Fruit fly (Drosophila melanogaster) whole organism, embryonic: ENCODE results near the gene Baldspot.

Experiments used
- Aef1 ChIP-seq: fragments of 200-800 bp; sonication (Bioruptor generic); IDR thresholded peaks from 3 replicates; pipeline ENCODE4 v1.3.6; 2022; ENCODE audit warnings: missing biosample characterization, missing genetic modification characterization
- CG10267 ChIP-seq: fragments of 200-800 bp; sonication (Bioruptor generic); optimal IDR thresholded peaks from 2 replicates; lab custom pipeline; 2018; ENCODE audit warnings: missing biosample characterization, mild to moderate bottlenecking, missing genetic modification characterization, moderate library complexity
- CG13287 ChIP-seq: fragments of 200-800 bp; sonication (Bioruptor generic); IDR thresholded peaks from 2 replicates; pipeline ENCODE4 v1.3.6; 2022; ENCODE audit warnings: missing biosample characterization, missing genetic modification characterization; ENCODE audit not compliant: partially characterized antibody
- CG1603 ChIP-seq: fragments of 200-800 bp; sonication (Bioruptor generic); optimal IDR thresholded peaks from 2 replicates; lab custom pipeline; 2019; ENCODE audit warnings: missing biosample characterization, mild to moderate bottlenecking, missing genetic modification characterization, moderate library complexity
- CG17361 ChIP-seq: fragments of 200-800 bp; sonication (Bioruptor generic); IDR thresholded peaks from 3 replicates; pipeline ENCODE4 v1.3.6; 2022; ENCODE audit warnings: missing biosample characterization, missing genetic modification characterization
- CG18599 ChIP-seq: fragments of 200-800 bp; sonication (Bioruptor generic); optimal IDR thresholded peaks from 3 replicates; lab custom pipeline; 2017; ENCODE audit warnings: missing biosample characterization, missing genetic modification characterization, mild to moderate bottlenecking, moderate library complexity, missing genetic modification reagents
- CG3281 ChIP-seq: fragments of 200-800 bp; sonication (Bioruptor generic); optimal IDR thresholded peaks from 3 replicates; lab custom pipeline; 2017; ENCODE audit warnings: missing biosample characterization, mild to moderate bottlenecking, missing genetic modification characterization
- CG34376 ChIP-seq: fragments of 200-800 bp; sonication (Bioruptor generic); optimal IDR thresholded peaks from 2 replicates; lab custom pipeline; 2018; ENCODE audit warnings: missing biosample characterization, mild to moderate bottlenecking, missing genetic modification characterization
- CG3838 ChIP-seq: fragments of 200-800 bp; sonication (Bioruptor generic); optimal IDR thresholded peaks from 3 replicates; lab custom pipeline; 2016; ENCODE audit warnings: missing biosample characterization, missing genetic modification characterization
- CG3995 ChIP-seq: fragments of 200-800 bp; sonication (Bioruptor generic); optimal IDR thresholded peaks from 3 replicates; lab custom pipeline; 2016; ENCODE audit warnings: missing biosample characterization, missing genetic modification characterization
- CG4707 ChIP-seq: fragments of 200-800 bp; sonication (Bioruptor generic); optimal IDR thresholded peaks from 2 replicates; lab custom pipeline; 2018; ENCODE audit warnings: missing biosample characterization, mild to moderate bottlenecking, missing genetic modification characterization, moderate library complexity
- CG4854 ChIP-seq: fragments of 200-800 bp; sonication (Bioruptor generic); optimal IDR thresholded peaks from 2 replicates; lab custom pipeline; 2016; ENCODE audit warnings: missing biosample characterization, missing genetic modification characterization, inconsistent platforms
- CG5180 ChIP-seq: fragments of 200-800 bp; sonication (Bioruptor generic); optimal IDR thresholded peaks from 3 replicates; lab custom pipeline; 2017; ENCODE audit warnings: missing biosample characterization, missing genetic modification characterization, mild to moderate bottlenecking, moderate library complexity, missing genetic modification reagents
- CrebB ChIP-seq: fragments of 200-800 bp; sonication (Bioruptor generic); optimal IDR thresholded peaks from 3 replicates; lab custom pipeline; 2018; ENCODE audit warnings: missing biosample characterization, mild to moderate bottlenecking, missing genetic modification characterization
- D19A ChIP-seq: fragments of 200-800 bp; optimal IDR thresholded peaks from 3 replicates; lab custom pipeline; 2019; ENCODE audit warnings: missing biosample characterization, mild to moderate bottlenecking, missing genetic modification characterization, moderate library complexity
- Dp ChIP-seq: fragments of 200-800 bp; sonication (Bioruptor generic); optimal IDR thresholded peaks from 2 replicates; lab custom pipeline; 2018; ENCODE audit warnings: missing biosample characterization, mild to moderate bottlenecking, missing genetic modification characterization, moderate library complexity
- HLHmδ ChIP-seq: fragments of 200-800 bp; sonication (Bioruptor generic); optimal IDR thresholded peaks from 2 replicates; lab custom pipeline; 2018; ENCODE audit warnings: missing biosample characterization, mild to moderate bottlenecking, missing genetic modification characterization, moderate library complexity
- Hmx ChIP-seq: fragments of 200-800 bp; sonication (Bioruptor generic); optimal IDR thresholded peaks from 2 replicates; lab custom pipeline; 2016; ENCODE audit warnings: missing biosample characterization, missing genetic modification characterization
- MBD-R2 ChIP-seq: fragments of 200-800 bp; sonication (Bioruptor generic); IDR thresholded peaks from 2 replicates; pipeline ENCODE4 v1.3.6; 2022; ENCODE audit warnings: missing biosample characterization, missing genetic modification characterization
- MESR4 ChIP-seq: fragments of 200-800 bp; sonication (Bioruptor generic); optimal IDR thresholded peaks from 2 replicates; lab custom pipeline; 2018; ENCODE audit warnings: missing biosample characterization, mild to moderate bottlenecking, missing genetic modification characterization, moderate library complexity
- Myb ChIP-seq: fragments of 200-800 bp; sonication (Bioruptor generic); optimal IDR thresholded peaks from 2 replicates; lab custom pipeline; 2016; ENCODE audit warnings: missing biosample characterization, missing genetic modification characterization
- Optix ChIP-seq: fragments of 200-800 bp; sonication (Bioruptor generic); IDR thresholded peaks from 3 replicates; pipeline ENCODE4 v1.3.6; 2022; ENCODE audit warnings: missing biosample characterization, missing genetic modification characterization
- Rfx ChIP-seq: fragments of 200-800 bp; sonication (Bioruptor generic); IDR thresholded peaks from 2 replicates; pipeline ENCODE4 v1.3.6; 2022; ENCODE audit warnings: missing biosample characterization, missing genetic modification characterization
- Scr ChIP-seq: fragments of 200-800 bp; sonication (Bioruptor generic); IDR thresholded peaks from 2 replicates; pipeline ENCODE4 v1.3.6; 2022; ENCODE audit warnings: missing biosample characterization, missing genetic modification characterization; ENCODE audit not compliant: partially characterized antibody
- Spps ChIP-seq: fragments of 200-800 bp; sonication (Bioruptor generic); optimal IDR thresholded peaks from 2 replicates; lab custom pipeline; 2018; ENCODE audit warnings: missing biosample characterization, mild to moderate bottlenecking, missing genetic modification characterization
- Ssrp ChIP-seq: fragments of 200-800 bp; sonication (Bioruptor generic); optimal IDR thresholded peaks from 2 replicates; lab custom pipeline; 2018; ENCODE audit warnings: missing biosample characterization, mild to moderate bottlenecking, missing genetic modification characterization, moderate library complexity
- TFAM ChIP-seq: fragments of 200-800 bp; sonication (Bioruptor generic); optimal IDR thresholded peaks from 2 replicates; lab custom pipeline; 2017; ENCODE audit warnings: missing biosample characterization, missing genetic modification characterization, inconsistent platforms
- YL-1 ChIP-seq: fragments of 200-800 bp; sonication (Bioruptor generic); optimal IDR thresholded peaks from 3 replicates; lab custom pipeline; 2017; ENCODE audit warnings: missing biosample characterization, mild to moderate bottlenecking, missing genetic modification characterization
- ac ChIP-seq: fragments of 200-800 bp; sonication (Bioruptor generic); optimal IDR thresholded peaks from 3 replicates; lab custom pipeline; 2017; ENCODE audit warnings: missing biosample characterization, mild to moderate bottlenecking, missing genetic modification characterization
- bigmax ChIP-seq: fragments of 200-800 bp; sonication (Bioruptor generic); optimal IDR thresholded peaks from 2 replicates; lab custom pipeline; 2018; ENCODE audit warnings: missing biosample characterization, mild to moderate bottlenecking, missing genetic modification characterization
- chif ChIP-seq, 2 experiments: fragments of 200-800 bp; sonication (Bioruptor generic); optimal IDR thresholded peaks; 3 replicates each; lab custom pipeline; 2016; ENCODE audit warnings: missing biosample characterization in 2 of 2, missing genetic modification characterization in 2 of 2
- ci ChIP-seq: fragments of 200-800 bp; sonication (Bioruptor generic); IDR thresholded peaks from 3 replicates; pipeline ENCODE4 v1.3.6; 2022; ENCODE audit warnings: missing biosample characterization, missing genetic modification characterization
- dm ChIP-seq: fragments of 200-800 bp; sonication (Bioruptor generic); optimal IDR thresholded peaks from 3 replicates; lab custom pipeline; 2016; ENCODE audit warnings: missing biosample characterization, missing genetic modification characterization
- exex ChIP-seq: fragments of 200-800 bp; sonication (Bioruptor generic); optimal IDR thresholded peaks from 4 replicates; lab custom pipeline; 2018; ENCODE audit warnings: missing biosample characterization, mild to moderate bottlenecking, missing genetic modification characterization, moderate library complexity
- grn ChIP-seq: fragments of 200-800 bp; sonication (Bioruptor generic); optimal IDR thresholded peaks from 3 replicates; lab custom pipeline; 2017; ENCODE audit warnings: missing biosample characterization, missing genetic modification characterization
- gt ChIP-seq: fragments of 200-800 bp; sonication (Bioruptor generic); IDR thresholded peaks from 2 replicates; pipeline ENCODE4 v1.3.6; 2022; ENCODE audit warnings: missing biosample characterization, missing genetic modification characterization
- hb ChIP-seq: fragments of 200-800 bp; sonication (Bioruptor generic); IDR thresholded peaks from 3 replicates; pipeline ENCODE4 v1.3.6; 2022; ENCODE audit warnings: missing biosample characterization, missing genetic modification characterization; ENCODE audit not compliant: partially characterized antibody
- lbe ChIP-seq: fragments of 200-800 bp; sonication (Bioruptor generic); optimal IDR thresholded peaks from 2 replicates; lab custom pipeline; 2016; ENCODE audit warnings: missing biosample characterization, mild to moderate bottlenecking, missing genetic modification characterization
- nmo ChIP-seq: fragments of 200-800 bp; sonication (Bioruptor generic); optimal IDR thresholded peaks from 2 replicates; lab custom pipeline; 2018; ENCODE audit warnings: missing biosample characterization, mild to moderate bottlenecking, missing genetic modification characterization, moderate library complexity
- pfk ChIP-seq: fragments of 200-800 bp; sonication (Bioruptor generic); optimal IDR thresholded peaks from 2 replicates; lab custom pipeline; 2018; ENCODE audit warnings: missing biosample characterization, mild to moderate bottlenecking, missing genetic modification characterization, moderate library complexity
- phol ChIP-seq: fragments of 200-800 bp; sonication (Bioruptor generic); optimal IDR thresholded peaks from 3 replicates; lab custom pipeline; 2018; ENCODE audit warnings: missing biosample characterization, mild to moderate bottlenecking, missing genetic modification characterization, moderate library complexity
- row ChIP-seq: fragments of 200-800 bp; sonication (Bioruptor generic); IDR thresholded peaks from 3 replicates; pipeline ENCODE4 v1.3.6; 2022; ENCODE audit warnings: missing biosample characterization, missing genetic modification characterization
- sens ChIP-seq: fragments of 200-800 bp; sonication (Bioruptor generic); peaks from one replicate; lab custom pipeline; 2016; ENCODE audit warnings: missing biosample characterization, missing genetic modification characterization
- seq ChIP-seq: fragments of 200-800 bp; sonication (Bioruptor generic); IDR thresholded peaks from 2 replicates; pipeline ENCODE4 v1.3.6; 2022; ENCODE audit warnings: missing biosample characterization, missing genetic modification characterization
- sug ChIP-seq: fragments of 200-800 bp; optimal IDR thresholded peaks from 2 replicates; lab custom pipeline; 2019; ENCODE audit warnings: missing biosample characterization, mild to moderate bottlenecking, missing genetic modification characterization, moderate library complexity

Gene Baldspot

DNA sequence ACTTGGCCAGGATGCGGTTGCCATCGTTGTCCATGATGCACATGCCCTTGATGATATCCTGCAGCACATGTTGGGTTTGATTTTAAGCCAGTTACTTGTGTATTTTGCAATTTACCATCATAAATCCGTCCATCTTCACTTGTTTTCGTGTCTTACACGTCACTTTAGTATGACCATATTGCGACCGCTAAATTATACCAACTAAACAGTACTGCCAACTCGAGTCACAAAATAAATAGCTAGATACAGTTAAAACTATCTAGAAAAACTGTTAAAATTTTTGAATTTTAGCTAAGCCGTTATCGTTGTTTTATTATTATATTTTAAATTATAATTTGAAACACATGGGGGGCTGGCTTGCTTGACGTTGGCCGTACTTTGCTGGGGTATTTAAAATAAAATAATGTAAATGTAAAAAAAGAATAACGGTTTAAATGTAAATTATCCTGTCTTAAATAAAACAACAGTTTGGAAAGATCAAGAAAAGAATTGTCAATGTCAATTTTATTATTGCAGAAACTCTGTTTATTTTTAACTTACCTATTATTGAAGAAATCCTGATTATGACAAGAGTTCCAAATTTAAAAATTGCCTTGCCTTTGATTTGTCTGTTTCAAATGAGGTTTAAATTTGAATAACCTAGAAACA, 12.1 kb upstream of the Baldspot start, which contains the start of the genes zetaCOP and CG13032 (continued):
- TF ChIP-seq CG10267 (peak; percentile 46), YL-1 (GFP tag; lab: Kevin White, UChicago) (peak; percentile 69), Dp (GFP tag; lab: Kevin White, UChicago) (peak; percentile 65), Scr (GFP tag; lab: Robert Waterston, UW) (0 out of 2 replicates have a peak, but pooled peaks have one; percentile 16), Myb (GFP tag; lab: Kevin White, UChicago) (peak; percentile 94), D19A (tag; lab: Kevin White, UChicago) (peak; percentile 1), bigmax (GFP tag; lab: Kevin White, UChicago) (no peak), lbe (GFP tag; lab: Kevin White, UChicago) (peak; percentile 20), CG1603 (tag; lab: Kevin White, UChicago) (no peak), nmo (peak; percentile 18), MESR4 (GFP tag; lab: Kevin White, UChicago) (peak; percentile 82), CG13287 (GFP tag; lab: Robert Waterston, UW) (0 out of 2 replicates have a peak, but pooled peaks have one; percentile 19), CG3995 (peak; percentile 34), row (GFP tag; lab: Robert Waterston, UW) (peak; percentile 36; the same call in 1 of the 3 replicates), phol (tag; lab: Kevin White, UChicago) (peak; percentile 2), Optix (no peak)

DNA sequence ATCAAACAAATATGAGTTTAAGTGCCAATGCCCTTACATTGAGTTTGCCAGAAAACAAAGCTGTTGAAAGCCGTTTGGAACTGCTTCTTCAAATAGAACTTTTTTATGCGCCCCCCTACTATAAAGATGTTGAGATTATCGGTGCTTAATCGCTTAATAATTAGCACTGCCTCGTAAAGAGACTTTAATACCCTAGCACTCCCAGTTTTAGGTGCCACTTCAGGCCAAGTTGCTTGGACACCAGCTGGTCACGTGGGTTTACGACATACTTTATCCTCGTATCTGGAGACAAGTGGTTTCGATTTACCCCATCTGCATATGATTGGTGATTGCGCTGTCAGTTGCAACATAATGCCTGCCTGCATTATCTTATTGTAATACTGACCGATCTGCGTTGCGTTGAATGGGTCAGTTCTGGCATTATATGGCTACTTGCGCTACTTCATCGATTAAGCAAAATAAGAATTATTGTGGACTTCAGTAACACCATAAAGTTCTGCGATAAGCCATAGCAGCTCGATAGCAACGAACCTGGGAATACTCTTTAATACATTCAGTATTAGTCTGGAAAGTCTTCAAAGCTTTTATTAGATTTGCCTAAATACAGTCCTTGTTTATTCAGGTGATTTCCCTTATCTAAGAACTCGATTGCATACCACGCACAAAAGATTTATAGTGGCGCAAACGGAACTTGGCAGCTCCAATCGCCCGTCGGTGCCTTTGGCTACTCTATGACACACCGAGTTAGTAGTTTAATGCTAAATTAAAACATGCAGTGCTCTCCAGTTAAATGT, 9.7 kb upstream of the Baldspot start:
- TF ChIP-seq D19A (tag; lab: Kevin White, UChicago) = peak; percentile 67
- TF ChIP-seq sug (tag; lab: Kevin White, UChicago) = peak; percentile 5
- peak; percentile 15 for TF ChIP-seq grn (GFP tag; lab: Kevin White, UChicago)
- TF ChIP-seq CG34376 (GFP tag; lab: Kevin White, UChicago) = peak; percentile 9
- no peak for TF ChIP-seq Hmx
- TF ChIP-seq exex (tag; lab: Kevin White, UChicago) = peak; percentile 93
- no peak for TF ChIP-seq pfk (GFP tag; lab: Kevin White, UChicago)

DNA sequence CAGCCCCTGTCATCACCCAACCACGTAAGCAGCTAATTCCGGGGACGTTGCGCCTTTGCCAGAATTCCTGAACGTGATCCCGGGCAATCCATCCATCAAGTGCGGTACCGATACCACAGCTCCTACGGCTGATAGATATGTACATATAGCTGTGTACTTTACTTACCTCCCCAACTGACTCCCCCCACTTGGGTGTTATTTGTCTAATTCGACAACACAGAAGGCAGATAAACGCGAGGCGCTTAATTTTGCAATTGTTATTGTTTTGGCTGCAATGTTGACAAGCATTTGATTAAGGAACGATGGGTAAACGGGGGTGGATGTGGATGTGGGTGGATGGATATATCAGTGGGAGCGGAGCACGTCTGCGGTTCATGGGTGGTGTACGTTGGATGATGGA, 8.8 kb upstream of the Baldspot start:
- TF ChIP-seq MBD-R2 (GFP tag; lab: Robert Waterston, UW) = no peak
- peak; percentile 2 for TF ChIP-seq CrebB (tag; lab: Kevin White, UChicago)
- TF ChIP-seq Ssrp (tag; lab: Kevin White, UChicago) = no peak
- peak; percentile 20; the same call in 1 of the 2 replicates for TF ChIP-seq Rfx (GFP tag; lab: Robert Waterston, UW)
- no peak for TF ChIP-seq sens (GFP tag; lab: Kevin White, UChicago)
- TF ChIP-seq dm = no peak
- no peak for TF ChIP-seq HLHmδ (GFP tag; lab: Kevin White, UChicago)
- no peak for TF ChIP-seq CG3838
- TF ChIP-seq CG17361 (GFP tag; lab: Robert Waterston, UW) = no peak
- TF ChIP-seq hb = no peak
- no peak for TF ChIP-seq chif (GFP tag; optimal IDR thresholded peaks at IDR 0.05; lab: Kevin White, UChicago)
- peak; percentile 7 for TF ChIP-seq CG3281
- no peak for TF ChIP-seq YL-1 (GFP tag; lab: Kevin White, UChicago)
- TF ChIP-seq TFAM (GFP tag; lab: Kevin White, UChicago) = no peak
- TF ChIP-seq Spps (tag; lab: Kevin White, UChicago) = no peak
- no peak for TF ChIP-seq gt (GFP tag; lab: Robert Waterston, UW)
- TF ChIP-seq ci (GFP tag; lab: Robert Waterston, UW) = 0 out of 3 replicates have a peak, but pooled peaks have one; percentile 26
- no peak for TF ChIP-seq CG4854 (GFP tag; lab: Kevin White, UChicago)
- TF ChIP-seq Aef1 = no peak
- no peak for TF ChIP-seq ac (GFP tag; lab: Kevin White, UChicago)
- TF ChIP-seq CG18599 = peak; percentile 52
- no peak for TF ChIP-seq seq (GFP tag; lab: Robert Waterston, UW)
- no peak for TF ChIP-seq CG4707 (GFP tag; lab: Kevin White, UChicago)
- no peak for TF ChIP-seq row (GFP tag; lab: Robert Waterston, UW)
- no peak for TF ChIP-seq CG5180 (GFP tag; lab: Kevin White, UChicago)
